Fruit fly (Drosophila melanogaster) whole organism, adult: ENCODE data around the gene Art8.

Experiments
- CG11617 ChIP-seq: fragments of 200-800 bp; sonication (Bioruptor generic); optimal IDR thresholded peaks from 2 replicates; lab custom pipeline; 2017; ENCODE audit warnings: mild to moderate bottlenecking, missing biosample characterization, missing genetic modification reagents, missing genetic modification characterization
- CG12768 ChIP-seq: fragments of 200-800 bp; sonication (Bioruptor generic); optimal IDR thresholded peaks from 2 replicates; lab custom pipeline; 2017; ENCODE audit warnings: missing biosample characterization, missing genetic modification characterization, mild to moderate bottlenecking, moderate library complexity, missing genetic modification reagents
- CG14711 ChIP-seq: fragments of 200-800 bp; sonication (Bioruptor generic); optimal IDR thresholded peaks from 2 replicates; lab custom pipeline; 2018; ENCODE audit warnings: missing biosample characterization, mild to moderate bottlenecking, missing genetic modification characterization, moderate library complexity
- CG1620 ChIP-seq: fragments of 200-800 bp; sonication (Bioruptor generic); optimal IDR thresholded peaks from 2 replicates; lab custom pipeline; 2016; ENCODE audit warnings: missing biosample characterization, missing genetic modification characterization
- CG33017 ChIP-seq: fragments of 200-800 bp; sonication (Bioruptor generic); optimal IDR thresholded peaks from 2 replicates; lab custom pipeline; 2018; ENCODE audit warnings: missing biosample characterization, mild to moderate bottlenecking, missing genetic modification characterization, moderate library complexity
- CG5204 ChIP-seq: fragments of 200-800 bp; sonication (Bioruptor generic); optimal IDR thresholded peaks from 2 replicates; lab custom pipeline; 2016; ENCODE audit warnings: missing biosample characterization, missing genetic modification characterization
- CG7045 ChIP-seq: fragments of 200-800 bp; sonication (Bioruptor generic); optimal IDR thresholded peaks from 2 replicates; lab custom pipeline; 2017; ENCODE audit warnings: missing biosample characterization, mild to moderate bottlenecking, missing genetic modification characterization
- CG7101 ChIP-seq: fragments of 200-800 bp; sonication (Bioruptor generic); optimal IDR thresholded peaks from 2 replicates; lab custom pipeline; 2018; ENCODE audit warnings: missing biosample characterization, mild to moderate bottlenecking, missing genetic modification characterization, moderate library complexity
- Clk ChIP-seq: fragments of 200-800 bp; sonication (Bioruptor generic); optimal IDR thresholded peaks from 2 replicates; lab custom pipeline; 2017; ENCODE audit warnings: missing biosample characterization, missing genetic modification characterization
- Crg-1 ChIP-seq: fragments of 200-800 bp; sonication (Bioruptor generic); optimal IDR thresholded peaks from 2 replicates; lab custom pipeline; 2016; ENCODE audit warnings: missing biosample characterization, missing genetic modification characterization
- Hr96 ChIP-seq: fragments of 200-800 bp; sonication (Bioruptor generic); optimal IDR thresholded peaks from 2 replicates; lab custom pipeline; 2016; ENCODE audit warnings: missing biosample characterization, missing genetic modification characterization
- Mnt ChIP-seq: fragments of 200-800 bp; sonication (Bioruptor generic); optimal IDR thresholded peaks from 2 replicates; lab custom pipeline; 2016; ENCODE audit warnings: missing biosample characterization, mild to moderate bottlenecking, missing genetic modification characterization
- bab1 ChIP-seq: fragments of 200-800 bp; sonication (Bioruptor generic); optimal IDR thresholded peaks from 3 replicates; lab custom pipeline; 2019; ENCODE audit warnings: missing biosample characterization, mild to moderate bottlenecking, missing genetic modification characterization, moderate library complexity
- cic ChIP-seq: fragments of 200-800 bp; sonication (Bioruptor generic); optimal IDR thresholded peaks from 2 replicates; lab custom pipeline; 2017; ENCODE audit warnings: missing biosample characterization, mild to moderate bottlenecking, missing genetic modification characterization, moderate library complexity
- cnc ChIP-seq, 2 experiments: fragments of >200 bp; optimal IDR thresholded peaks; 2 replicates each; lab custom pipeline; 2017
- kay ChIP-seq: fragments of 200-800 bp; sonication (Bioruptor generic); peaks from one replicate; lab custom pipeline; 2016; ENCODE audit warnings: missing biosample characterization, missing genetic modification characterization, borderline replicate concordance
- ovo ChIP-seq: fragments of 200-800 bp; sonication (Bioruptor generic); optimal IDR thresholded peaks from 2 replicates; lab custom pipeline; 2016; ENCODE audit warnings: missing biosample characterization, missing genetic modification characterization
- pad ChIP-seq: fragments of 200-800 bp; sonication (Bioruptor generic); optimal IDR thresholded peaks from 3 replicates; lab custom pipeline; 2017; ENCODE audit warnings: missing biosample characterization, missing genetic modification characterization, mild to moderate bottlenecking, moderate library complexity, missing genetic modification reagents
- tj ChIP-seq: fragments of 200-800 bp; sonication (Bioruptor generic); optimal IDR thresholded peaks from 3 replicates; lab custom pipeline; 2017; ENCODE audit warnings: missing biosample characterization, mild to moderate bottlenecking, missing genetic modification characterization, moderate library complexity
- toe ChIP-seq: fragments of 200-800 bp; sonication (Bioruptor generic); optimal IDR thresholded peaks from 2 replicates; lab custom pipeline; 2016; ENCODE audit warnings: missing biosample characterization, missing genetic modification characterization

Art8 gene

dm6 chr2L:11053018-11053807 lies 42.3 kb upstream of the Art8 start:
- peak; percentile 60 for TF ChIP-seq kay (GFP tag; lab: Kevin White, UChicago)
- no peak for TF ChIP-seq ovo (GFP tag; lab: Kevin White, UChicago)

dm6 chr2L:11052493-11052788 lies 41.6 kb upstream of the Art8 start:
- TF ChIP-seq CG1620 (GFP tag; lab: Kevin White, UChicago) = no peak
- no peak for TF ChIP-seq CG12768 (GFP tag; lab: Kevin White, UChicago)
- no peak for TF ChIP-seq cnc (optimal IDR thresholded peaks at IDR 0.05; lab: Kevin White, UChicago)
- TF ChIP-seq Crg-1 (GFP tag; lab: Kevin White, UChicago) = no peak
- TF ChIP-seq CG7045 (GFP tag; lab: Kevin White, UChicago) = no peak
- TF ChIP-seq toe (GFP tag; lab: Kevin White, UChicago) = no peak
- TF ChIP-seq CG33017 (tag; lab: Kevin White, UChicago) = no peak

dm6 chr2L:11051644-11052492 lies 41.0 kb upstream of the Art8 start:
- TF ChIP-seq CG7045 (GFP tag; lab: Kevin White, UChicago) (no peak), Crg-1 (GFP tag; lab: Kevin White, UChicago) (no peak), CG12768 (GFP tag; lab: Kevin White, UChicago) (no peak), Hr96 (GFP tag; lab: Kevin White, UChicago) (no peak), Mnt (no peak), CG14711 (tag; lab: Kevin White, UChicago) (no peak), cic (GFP tag; lab: Kevin White, UChicago) (no peak), CG11617 (no peak), CG5204 (GFP tag; lab: Kevin White, UChicago) (no peak), cnc (optimal IDR thresholded peaks at IDR 0.05; lab: Kevin White, UChicago) (no peak), bab1 (no peak), ovo (GFP tag; lab: Kevin White, UChicago) (no peak), CG33017 (tag; lab: Kevin White, UChicago) (no peak), CG1620 (GFP tag; lab: Kevin White, UChicago) (no peak), tj (no peak), Clk (GFP tag; lab: Kevin White, UChicago) (no peak), toe (GFP tag; lab: Kevin White, UChicago) (no peak), CG7101 (no peak)

- TF ChIP-seq CG7045 (GFP tag; lab: Kevin White, UChicago) (no peak), tj (peak; percentile 89), CG7101 (no peak)
Measured at dm6 chr2L:11049723-11050122, 38.8 kb upstream of the Art8 start.

- TF ChIP-seq cnc (optimal IDR thresholded peaks at IDR 0.05; lab: Kevin White, UChicago) (no peak), bab1 (no peak), kay (GFP tag; lab: Kevin White, UChicago) (no peak), CG7101 (no peak), toe (GFP tag; lab: Kevin White, UChicago) (no peak), CG1620 (GFP tag; lab: Kevin White, UChicago) (no peak), Clk (GFP tag; lab: Kevin White, UChicago) (no peak), pad (GFP tag; lab: Kevin White, UChicago) (no peak), CG11617 (no peak)
Measured at dm6 chr2L:11048307-11048706, 37.4 kb upstream of the Art8 start.

- TF ChIP-seq Hr96 (GFP tag; lab: Kevin White, UChicago) (no peak), CG11617 (no peak), CG1620 (GFP tag; lab: Kevin White, UChicago) (no peak), Clk (GFP tag; lab: Kevin White, UChicago) (no peak), Crg-1 (GFP tag; lab: Kevin White, UChicago) (no peak), toe (GFP tag; lab: Kevin White, UChicago) (no peak), CG7101 (no peak)
Measured at dm6 chr2L:11046051-11046450, 35.2 kb upstream of the Art8 start.

dm6 chr2L:11045467-11045914 lies 34.6 kb upstream of the Art8 start:
- TF ChIP-seq bab1 = no peak
- peak; percentile 66 for TF ChIP-seq kay (GFP tag; lab: Kevin White, UChicago)
- no peak for TF ChIP-seq cic (GFP tag; lab: Kevin White, UChicago)
- TF ChIP-seq CG1620 (GFP tag; lab: Kevin White, UChicago) = no peak
